Worm (Caenorhabditis elegans) whole organism, L4 larva: ENCODE data around the gene twk-22.

Source experiments
- Y5F2A.4 ChIP-seq: fragments of 200-800 bp; sonication (Bioruptor generic); optimal IDR thresholded peaks from 2 replicates; lab custom pipeline; 2018; ENCODE audit warnings: mild to moderate bottlenecking, missing genetic modification characterization, missing compliant biosample characterization
- aly-2 ChIP-seq: sonication (generic microtip); optimal IDR thresholded peaks from 2 replicates; lab custom pipeline; 2018; ENCODE audit warnings: missing biosample characterization, missing genetic modification characterization
- ama-1 ChIP-seq: fragments of 150-350 bp; optimal IDR thresholded peaks from 2 replicates; lab custom pipeline; 2014; ENCODE audit warnings: inconsistent platforms, mixed read lengths
- ceh-82 ChIP-seq: sonication (generic microtip); optimal IDR thresholded peaks from 2 replicates; lab custom pipeline; 2017; ENCODE audit warnings: missing biosample characterization, missing genetic modification characterization
- madf-5 ChIP-seq, 2 experiments: fragments of 200-800 bp; sonication (Bioruptor generic); IDR thresholded peaks; 2 replicates each; pipeline ENCODE4 v1.3.6; 2022; ENCODE audit warnings: missing compliant biosample characterization in 2 of 2, missing genetic modification characterization in 2 of 2
- nhr-10 ChIP-seq: fragments of 150-350 bp; optimal IDR thresholded peaks from 2 replicates; lab custom pipeline; 2014; ENCODE audit warnings: missing biosample characterization, missing genetic modification characterization
- nhr-237 ChIP-seq: sonication (generic microtip); optimal IDR thresholded peaks from 2 replicates; lab custom pipeline; 2017; ENCODE audit warnings: missing biosample characterization, missing genetic modification characterization
- pha-4 ChIP-seq, 2 experiments: fragments of 150-350 bp in 1 of 2; fragments of 200-800 bp in 1 of 2; sonication (Bioruptor generic) in 1 of 2; IDR thresholded peaks in 1 of 2; optimal IDR thresholded peaks in 1 of 2; 2 replicates each; pipeline versions ENCODE4 v1.3.6 to Lab custom; 2014 to 2022; ENCODE audit warnings: missing genetic modification characterization in 2 of 2, missing genetic modification reagents in 2 of 2, missing biosample characterization in 1 of 2, missing compliant biosample characterization in 1 of 2
- spr-3 ChIP-seq: fragments of 200-800 bp; sonication (Bioruptor generic); optimal IDR thresholded peaks from 2 replicates; lab custom pipeline; 2018; ENCODE audit warnings: mild to moderate bottlenecking, missing genetic modification characterization, missing compliant biosample characterization

DNA sequence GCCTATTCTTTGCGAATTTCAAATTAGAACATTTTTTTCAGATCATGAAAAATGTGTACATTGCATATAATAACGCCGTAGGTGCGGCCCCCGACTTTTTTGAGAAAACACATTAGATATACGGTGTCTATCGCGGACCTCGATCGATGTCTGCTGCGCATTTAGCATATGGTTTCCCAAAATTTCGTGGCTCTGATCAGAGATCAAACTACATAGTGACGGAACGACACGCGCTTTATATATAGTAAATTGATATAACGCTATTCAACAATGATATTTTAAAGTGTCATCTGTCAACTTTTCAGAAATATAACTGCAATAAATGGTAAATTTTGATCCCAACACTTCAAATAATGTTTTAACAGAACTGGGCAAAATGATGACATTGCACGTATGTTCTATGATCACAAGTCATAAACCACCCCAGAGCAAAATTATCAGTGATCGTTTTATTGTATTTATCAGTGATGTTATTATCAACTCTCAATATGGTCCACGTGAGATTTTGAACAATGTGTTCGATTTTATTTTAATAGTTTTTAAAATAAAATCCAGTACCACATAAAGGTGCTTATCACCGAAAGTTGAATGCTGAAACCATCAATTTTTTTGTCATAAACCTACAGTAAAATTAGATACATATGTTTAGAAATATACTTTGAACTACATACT lies 40.1 kb downstream of the twk-22 start:
- TF ChIP-seq aly-2 (tag; lab: Kevin White, UChicago) (no peak), ceh-82 (tag; lab: Kevin White, UChicago) (no peak), ama-1 (lab: Kevin White, UChicago) (no peak), nhr-10 (tag; lab: Kevin White, UChicago) (no peak), nhr-237 (tag; lab: Kevin White, UChicago) (no peak), spr-3 (no peak), pha-4 (GFP tag; IDR thresholded peaks at IDR 0.05; lab: Robert Waterston, UW) (no peak; the same call in 1 of the 2 replicates), pha-4 (tag; optimal IDR thresholded peaks at IDR 0.05; lab: Kevin White, UChicago) (no peak), madf-5 (GFP tag; IDR thresholded peaks at IDR 0.05; lab: Robert Waterston, UW) (no peak), Y5F2A.4 (no peak)
